Worm (Caenorhabditis elegans) whole organism, young adult: ENCODE data around the gene vglu-2.

Source experiments
- B0336.3 ChIP-seq: fragments of 200-800 bp; sonication (Bioruptor generic); IDR thresholded peaks from 2 replicates; pipeline ENCODE4 v1.3.6; 2022; ENCODE audit warnings: missing genetic modification characterization, missing compliant biosample characterization
- D2030.7 ChIP-seq: fragments of 200-800 bp; sonication (Bioruptor generic); IDR thresholded peaks from 2 replicates; pipeline ENCODE4 v1.3.6; 2022; ENCODE audit warnings: missing genetic modification reagents, missing genetic modification characterization, missing compliant biosample characterization
- F33H1.4 ChIP-seq: fragments of 200-800 bp; sonication (Bioruptor generic); IDR thresholded peaks from 2 replicates; pipeline ENCODE4 v1.3.6; 2022; ENCODE audit warnings: missing genetic modification reagents, missing genetic modification characterization, missing compliant biosample characterization
- Y53G8AR.9 ChIP-seq: fragments of 200-800 bp; sonication (Bioruptor generic); conservative IDR thresholded peaks from 2 replicates; pipeline ENCODE4 v1.3.6; 2022; ENCODE audit warnings: missing genetic modification reagents, missing genetic modification characterization, missing compliant biosample characterization
- aptf-2 ChIP-seq: fragments of 200-800 bp; sonication (Bioruptor generic); conservative IDR thresholded peaks from 2 replicates; pipeline ENCODE4 v1.3.6; 2022; ENCODE audit warnings: missing genetic modification reagents, missing genetic modification characterization, missing compliant biosample characterization
- athp-1 ChIP-seq: sonication (generic microtip); optimal IDR thresholded peaks from 2 replicates; lab custom pipeline; 2017; ENCODE audit warnings: mild to moderate bottlenecking, missing genetic modification characterization, missing compliant biosample characterization
- attf-5 ChIP-seq: fragments of 200-800 bp; sonication (Bioruptor generic); optimal IDR thresholded peaks from 2 replicates; lab custom pipeline; 2018; ENCODE audit warnings: mild to moderate bottlenecking, missing genetic modification characterization, missing compliant biosample characterization
- cebp-1 ChIP-seq, 2 experiments: fragments of 200-800 bp in 1 of 2; sonication (Bioruptor generic) in 1 of 2; sonication (generic microtip) in 1 of 2; IDR thresholded peaks in 1 of 2; optimal IDR thresholded peaks in 1 of 2; 2 replicates each; pipeline versions ENCODE4 v1.3.6 to Lab custom; 2017 to 2022; ENCODE audit warnings: missing compliant biosample characterization in 2 of 2, missing genetic modification characterization in 2 of 2, mild to moderate bottlenecking in 1 of 2, missing genetic modification reagents in 1 of 2, moderate library complexity in 1 of 2
- dox-1 ChIP-seq: fragments of 200-800 bp; sonication (Bioruptor generic); IDR thresholded peaks from 2 replicates; pipeline ENCODE4 v1.3.6; 2022; ENCODE audit warnings: missing genetic modification reagents, missing genetic modification characterization, missing compliant biosample characterization
- dpff-1 ChIP-seq: sonication (generic microtip); optimal IDR thresholded peaks from 2 replicates; lab custom pipeline; 2017; ENCODE audit warnings: mild to moderate bottlenecking, missing genetic modification characterization, missing compliant biosample characterization
- egl-44 ChIP-seq: fragments of 200-800 bp; sonication (Bioruptor generic); IDR thresholded peaks from 2 replicates; pipeline ENCODE4 v1.3.6; 2022; ENCODE audit warnings: missing genetic modification reagents, missing genetic modification characterization, missing compliant biosample characterization
- ekl-4 ChIP-seq: fragments of 200-800 bp; sonication (Bioruptor generic); IDR thresholded peaks from 2 replicates; pipeline ENCODE4 v1.3.6; 2022; ENCODE audit warnings: missing genetic modification reagents, missing genetic modification characterization, missing compliant biosample characterization
- ets-4 ChIP-seq: fragments of 200-800 bp; sonication (Bioruptor generic); optimal IDR thresholded peaks from 2 replicates; lab custom pipeline; 2018; ENCODE audit warnings: mild to moderate bottlenecking, missing genetic modification characterization, missing compliant biosample characterization
- fkh-3 ChIP-seq: sonication (generic microtip); optimal IDR thresholded peaks from 2 replicates; lab custom pipeline; 2016; ENCODE audit warnings: mild to moderate bottlenecking, missing genetic modification characterization, missing compliant biosample characterization
- gei-17 ChIP-seq: fragments of 200-800 bp; sonication (Bioruptor generic); optimal IDR thresholded peaks from 2 replicates; lab custom pipeline; 2018; ENCODE audit warnings: mild to moderate bottlenecking, missing genetic modification characterization, missing compliant biosample characterization
- hrde-1 ChIP-seq: sonication (generic microtip); optimal IDR thresholded peaks from 2 replicates; lab custom pipeline; 2016; ENCODE audit warnings: missing genetic modification characterization, mild to moderate bottlenecking, missing compliant biosample characterization, moderate library complexity, missing genotype, missing genetic modification reagents, borderline replicate concordance
- hsf-1 ChIP-seq: fragments of 200-800 bp; sonication (Bioruptor generic); IDR thresholded peaks from 2 replicates; pipeline ENCODE4 v1.3.6; 2022; ENCODE audit warnings: missing genetic modification reagents, missing genetic modification characterization, missing compliant biosample characterization
- lag-1 ChIP-seq: fragments of 200-800 bp; sonication (Bioruptor generic); IDR thresholded peaks from 2 replicates; pipeline ENCODE4 v1.3.6; 2022; ENCODE audit warnings: missing genetic modification reagents, missing genetic modification characterization, missing compliant biosample characterization
- let-607 ChIP-seq, 2 experiments: fragments of 200-800 bp in 1 of 2; sonication (Bioruptor generic) in 1 of 2; sonication (generic microtip) in 1 of 2; optimal IDR thresholded peaks; 2 replicates each; lab custom pipeline; 2016 to 2018; ENCODE audit warnings: mild to moderate bottlenecking in 2 of 2, missing compliant biosample characterization in 2 of 2, missing genetic modification characterization in 2 of 2, moderate library complexity in 2 of 2, missing genotype in 1 of 2
- lin-26 ChIP-seq: fragments of 200-800 bp; sonication (Bioruptor generic); IDR thresholded peaks from 2 replicates; pipeline ENCODE4 v1.3.6; 2022; ENCODE audit warnings: missing genetic modification reagents, missing genetic modification characterization, missing compliant biosample characterization
- lin-35 ChIP-seq, 3 experiments: fragments of 150-350 bp in 2 of 3; sonication (generic microtip) in 1 of 3; optimal IDR thresholded peaks; 2 replicates each; lab custom pipeline; 2014 to 2018; ENCODE audit warnings: missing biosample characterization in 3 of 3, missing genetic modification characterization in 3 of 3, missing genetic modification reagents in 3 of 3
- lsl-1 ChIP-seq: fragments of 200-800 bp; sonication (Bioruptor generic); optimal IDR thresholded peaks from 2 replicates; lab custom pipeline; 2018; ENCODE audit warnings: mild to moderate bottlenecking, missing genetic modification characterization, moderate library complexity, missing compliant biosample characterization
- lsy-27 ChIP-seq: sonication (generic microtip); optimal IDR thresholded peaks from 2 replicates; lab custom pipeline; 2017; ENCODE audit warnings: missing genetic modification characterization, mild to moderate bottlenecking, missing compliant biosample characterization, antibody characterized with exemption, missing genotype, borderline replicate concordance; ENCODE audit not compliant: insufficient read depth
- madf-6 ChIP-seq: fragments of 200-800 bp; sonication (Bioruptor generic); IDR thresholded peaks from 2 replicates; pipeline ENCODE4 v1.3.6; 2022; ENCODE audit warnings: missing genetic modification reagents, missing genetic modification characterization, missing compliant biosample characterization
- madf-8 ChIP-seq: fragments of 200-800 bp; sonication (Bioruptor generic); conservative IDR thresholded peaks from 2 replicates; pipeline ENCODE4 v1.3.6; 2022; ENCODE audit warnings: missing genetic modification reagents, missing genetic modification characterization, missing compliant biosample characterization
- mes-4 ChIP-seq: sonication (generic microtip); optimal IDR thresholded peaks from 2 replicates; lab custom pipeline; 2016; ENCODE audit warnings: missing genotype, missing genetic modification characterization, missing compliant biosample characterization
- nfya-2 ChIP-seq: fragments of 200-800 bp; sonication (Bioruptor generic); IDR thresholded peaks from 2 replicates; pipeline ENCODE4 v1.3.6; 2022; ENCODE audit warnings: missing genetic modification reagents, missing genetic modification characterization, missing compliant biosample characterization
- nfyb-1 ChIP-seq: fragments of 200-800 bp; sonication (Bioruptor generic); IDR thresholded peaks from 2 replicates; pipeline ENCODE4 v1.3.6; 2022; ENCODE audit warnings: missing genetic modification reagents, missing genetic modification characterization, missing compliant biosample characterization
- rec-8 ChIP-seq, 2 experiments: sonication (generic microtip); optimal IDR thresholded peaks; 2 replicates each; lab custom pipeline; 2016; ENCODE audit warnings: mild to moderate bottlenecking in 2 of 2, missing genetic modification characterization in 2 of 2, missing genetic modification reagents in 2 of 2, missing genotype in 2 of 2, missing biosample characterization in 1 of 2, missing compliant biosample characterization in 1 of 2, moderate library complexity in 1 of 2
- sea-2 ChIP-seq: fragments of 200-800 bp; sonication (Bioruptor generic); IDR thresholded peaks from 2 replicates; pipeline ENCODE4 v1.3.6; 2022; ENCODE audit warnings: missing genetic modification characterization, missing compliant biosample characterization
- snpc-1.1 ChIP-seq: sonication (generic microtip); optimal IDR thresholded peaks from 2 replicates; lab custom pipeline; 2017; ENCODE audit warnings: missing genetic modification characterization, mild to moderate bottlenecking, missing compliant biosample characterization, antibody characterized with exemption, moderate library complexity, missing genotype, missing genetic modification reagents; ENCODE audit not compliant: insufficient read depth
- tbp1 ChIP-seq: fragments of 200-800 bp; sonication (Bioruptor generic); optimal IDR thresholded peaks from 2 replicates; lab custom pipeline; 2018; ENCODE audit warnings: mild to moderate bottlenecking, missing genetic modification characterization, missing compliant biosample characterization
- tbx-9 ChIP-seq: sonication (generic microtip); optimal IDR thresholded peaks from 2 replicates; lab custom pipeline; 2016; ENCODE audit warnings: borderline replicate concordance, missing genetic modification characterization, inconsistent platforms, missing compliant biosample characterization
- xnd-1 ChIP-seq: sonication (generic microtip); optimal IDR thresholded peaks from 2 replicates; lab custom pipeline; 2016; ENCODE audit warnings: missing genotype, missing genetic modification reagents, missing genetic modification characterization, missing compliant biosample characterization
- zfh-2 ChIP-seq: fragments of 200-800 bp; sonication (Bioruptor generic); conservative IDR thresholded peaks from 2 replicates; pipeline ENCODE4 v1.3.6; 2022; ENCODE audit warnings: missing genetic modification reagents, missing genetic modification characterization, missing compliant biosample characterization
- ztf-18 ChIP-seq: sonication (generic microtip); optimal IDR thresholded peaks from 2 replicates; lab custom pipeline; 2016; ENCODE audit warnings: missing genotype, mild to moderate bottlenecking, missing genetic modification characterization, missing compliant biosample characterization
- ztf-22 ChIP-seq: fragments of 200-800 bp; sonication (Bioruptor generic); optimal IDR thresholded peaks from 2 replicates; lab custom pipeline; 2018; ENCODE audit warnings: mild to moderate bottlenecking, missing genetic modification characterization, moderate library complexity, missing compliant biosample characterization
- ztf-26 ChIP-seq: sonication (generic microtip); optimal IDR thresholded peaks from 2 replicates; lab custom pipeline; 2017; ENCODE audit warnings: missing genetic modification characterization, missing compliant biosample characterization
- ztf-3 ChIP-seq: fragments of 200-800 bp; sonication (Bioruptor generic); optimal IDR thresholded peaks from 2 replicates; lab custom pipeline; 2018; ENCODE audit warnings: mild to moderate bottlenecking, missing genetic modification characterization, missing compliant biosample characterization

Gene vglu-2

DNA sequence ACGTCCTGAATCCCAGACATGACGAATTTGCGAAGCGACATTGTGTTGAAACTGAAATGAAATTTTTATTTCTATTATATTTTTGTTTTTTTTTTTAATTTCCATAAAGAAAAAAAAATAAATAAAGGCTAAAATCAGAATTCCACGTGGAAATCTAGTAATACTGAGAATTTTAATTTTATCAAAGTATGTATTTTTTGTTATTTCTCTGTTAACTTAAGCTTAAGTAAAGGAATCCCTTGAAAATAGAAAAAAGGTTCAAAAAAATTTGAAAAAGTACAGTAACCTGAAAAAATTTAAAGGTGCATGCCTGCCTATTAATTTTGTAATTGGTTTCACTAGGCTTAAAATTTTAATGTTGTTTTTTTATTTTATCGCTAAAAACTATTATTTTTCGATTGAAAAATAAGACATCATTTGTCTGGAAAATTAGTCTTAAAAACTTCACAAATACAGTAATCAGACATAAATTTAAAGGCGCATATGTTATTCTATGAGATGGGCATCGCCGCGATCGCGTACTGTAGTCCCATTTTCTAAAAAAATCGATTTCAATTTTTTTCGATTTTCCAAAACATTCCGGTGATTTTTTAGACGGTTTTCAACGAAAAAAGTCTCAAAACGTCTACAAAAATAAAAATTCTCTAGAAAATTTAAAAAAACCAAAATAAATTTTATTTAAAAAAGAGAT, 35.6 kb downstream of the vglu-2 start, which contains the start of gene nex-2:
Gene nex-2 (minus strand): TSS at position 51 of the 691 bp plus-strand sequence.
- TF ChIP-seq madf-6 (GFP tag; lab: Robert Waterston, UW) (peak; percentile 89), ztf-22 (GFP tag; lab: Kevin White, UChicago) (no peak), D2030.7 (0 out of 2 replicates have a peak, but pooled peaks have one; percentile 36), rec-8 (tag; optimal IDR thresholded peaks at IDR 0.05; lab: Kevin White, UChicago) (no peak), madf-8 (GFP tag; lab: Robert Waterston, UW) (peak; percentile 83), lsl-1 (GFP tag; lab: Kevin White, UChicago) (peak; percentile 90), ztf-18 (tag; lab: Kevin White, UChicago) (peak; percentile 0), ztf-26 (tag; lab: Kevin White, UChicago) (no peak), F33H1.4 (GFP tag; lab: Robert Waterston, UW) (peak; percentile 67), xnd-1 (tag; lab: Kevin White, UChicago) (peak; percentile 71), hrde-1 (tag; lab: Kevin White, UChicago) (no peak), sea-2 (GFP tag; lab: Robert Waterston, UW) (no peak), ets-4 (GFP tag; lab: Kevin White, UChicago) (no peak)
- TF ChIP-seq, all 124 proteins: peak for 7

DNA sequence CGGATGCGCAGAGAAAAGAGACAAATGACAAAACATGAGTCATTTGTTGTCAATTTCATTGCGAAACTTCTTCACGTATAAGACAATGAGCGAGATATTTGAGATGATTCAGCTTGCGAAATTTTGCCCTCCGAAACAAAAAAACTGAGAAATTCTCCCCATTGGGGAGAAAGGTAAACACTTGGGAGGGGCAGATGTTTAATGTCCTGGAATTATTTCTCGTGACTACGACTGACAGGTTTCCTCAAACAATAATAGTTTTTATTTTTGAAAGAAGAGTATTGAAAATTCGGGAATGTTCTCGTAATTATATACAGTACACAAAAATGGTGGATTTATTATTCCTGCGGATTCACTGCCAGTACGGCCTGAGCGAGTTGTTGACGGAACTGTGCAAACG, 36.3 kb downstream of the vglu-2 start:
- TF ChIP-seq nfyb-1 (GFP tag; lab: Robert Waterston, UW): 0 out of 2 replicates have a peak, but pooled peaks have one; percentile 37
- TF ChIP-seq snpc-1.1 (tag; lab: Kevin White, UChicago): no peak
- TF ChIP-seq attf-5 (GFP tag; lab: Kevin White, UChicago): peak; percentile 6
- TF ChIP-seq F33H1.4 (GFP tag; lab: Robert Waterston, UW): no peak
- TF ChIP-seq B0336.3: 0 out of 2 replicates have a peak, but pooled peaks have one; percentile 29
- TF ChIP-seq hsf-1 (GFP tag; lab: Robert Waterston, UW): peak; percentile 70; the same call in 1 of the 2 replicates
- TF ChIP-seq lin-35 (GFP tag; optimal IDR thresholded peaks at IDR 0.05; lab: Kevin White, UChicago): peak in 1 of 3 experiments; percentile 11
- TF ChIP-seq tbp1 (GFP tag; lab: Kevin White, UChicago): no peak
- TF ChIP-seq tbx-9 (tag; lab: Kevin White, UChicago): peak; percentile 56
- peak; percentile 64; the same call in 1 of the 2 replicates for TF ChIP-seq cebp-1 (GFP tag; IDR thresholded peaks at IDR 0.05; lab: Robert Waterston, UW)
- TF ChIP-seq cebp-1 (tag; optimal IDR thresholded peaks at IDR 0.05; lab: Kevin White, UChicago): peak; percentile 94

DNA sequence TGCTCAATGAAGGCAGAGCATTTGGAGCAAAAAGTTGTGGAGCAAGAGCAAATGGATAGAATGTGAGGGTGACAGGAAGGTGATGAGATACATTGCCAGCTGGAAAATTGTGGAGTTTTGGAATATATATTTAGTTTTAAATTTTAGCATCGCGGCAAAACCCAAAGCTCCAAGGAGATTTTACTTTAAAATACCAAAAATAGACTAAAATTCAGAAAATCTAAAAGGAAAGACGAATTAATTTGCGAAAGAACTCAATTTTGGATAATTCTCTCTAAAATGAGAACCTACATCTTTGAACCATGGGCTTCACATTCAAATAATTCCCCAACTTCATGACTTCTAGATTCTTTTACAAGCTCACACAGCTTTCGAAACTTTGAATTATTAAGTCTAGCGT, 37.6 kb downstream of the vglu-2 start, which contains the start of gene T07C4.12:
Gene T07C4.12 (minus strand): TSS at position 101 of the 400 bp plus-strand sequence.
- TF ChIP-seq athp-1 (tag; lab: Kevin White, UChicago) (no peak), dox-1 (no peak), snpc-1.1 (tag; lab: Kevin White, UChicago) (no peak), fkh-3 (no peak), lsy-27 (tag; lab: Kevin White, UChicago) (no peak), Y53G8AR.9 (GFP tag; lab: Robert Waterston, UW) (no peak), mes-4 (tag; lab: Kevin White, UChicago) (no peak)

DNA sequence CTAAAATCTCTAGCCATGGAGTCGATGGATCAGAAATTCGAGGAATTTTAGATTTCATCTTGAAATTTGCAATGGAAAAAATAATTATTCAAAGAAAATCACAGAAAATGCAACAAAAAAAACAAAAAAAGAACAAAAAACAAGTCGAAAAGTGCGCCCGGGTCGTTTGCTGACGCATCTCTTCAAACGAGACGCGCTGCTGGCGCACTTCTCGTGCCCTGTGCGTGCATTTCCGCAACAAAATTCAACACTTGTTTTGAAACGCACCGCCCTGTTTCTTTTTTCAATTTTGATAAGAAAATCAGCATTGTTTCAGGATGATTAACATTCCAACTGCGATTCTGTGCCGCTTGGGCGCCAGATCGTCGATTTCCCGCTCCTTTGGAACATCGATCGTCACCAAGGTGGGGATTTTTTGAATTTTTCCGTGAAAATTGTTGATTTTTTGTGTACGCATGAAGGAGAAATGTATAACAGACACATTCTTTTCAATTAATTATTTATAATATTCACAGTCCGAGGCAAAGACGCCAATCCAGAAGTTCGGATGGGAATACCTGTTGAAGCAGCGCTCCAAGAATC, 39.1 kb downstream of the vglu-2 start, which contains the start of the genes jmjd-4 and mev-1:
Gene jmjd-4 (minus strand): TSS at position 58 of the 582 bp plus-strand sequence.
Gene mev-1 (plus strand): TSS at position 317 of the 582 bp plus-strand sequence.
- TF ChIP-seq ztf-3 (no peak), ekl-4 (GFP tag; lab: Robert Waterston, UW) (peak; percentile 80), nfya-2 (no peak), lin-26 (GFP tag; lab: Robert Waterston, UW) (0 out of 2 replicates have a peak, but pooled peaks have one; percentile 13), mes-4 (tag; lab: Kevin White, UChicago) (no peak), lag-1 (GFP tag; lab: Robert Waterston, UW) (no peak), let-607 (tag; optimal IDR thresholded peaks at IDR 0.05; lab: Kevin White, UChicago) (peak; percentile 58 to 75), gei-17 (GFP tag; lab: Kevin White, UChicago) (peak; percentile 53), zfh-2 (GFP tag; lab: Robert Waterston, UW) (peak; percentile 84), egl-44 (GFP tag; lab: Robert Waterston, UW) (peak; percentile 66; the same call in 1 of the 2 replicates), dpff-1 (tag; lab: Kevin White, UChicago) (no peak), aptf-2 (GFP tag; lab: Robert Waterston, UW) (no peak), lsy-27 (tag; lab: Kevin White, UChicago) (no peak)
